Fruit fly (Drosophila melanogaster): ENCODE results near the gene Rlb1.

DNA sequence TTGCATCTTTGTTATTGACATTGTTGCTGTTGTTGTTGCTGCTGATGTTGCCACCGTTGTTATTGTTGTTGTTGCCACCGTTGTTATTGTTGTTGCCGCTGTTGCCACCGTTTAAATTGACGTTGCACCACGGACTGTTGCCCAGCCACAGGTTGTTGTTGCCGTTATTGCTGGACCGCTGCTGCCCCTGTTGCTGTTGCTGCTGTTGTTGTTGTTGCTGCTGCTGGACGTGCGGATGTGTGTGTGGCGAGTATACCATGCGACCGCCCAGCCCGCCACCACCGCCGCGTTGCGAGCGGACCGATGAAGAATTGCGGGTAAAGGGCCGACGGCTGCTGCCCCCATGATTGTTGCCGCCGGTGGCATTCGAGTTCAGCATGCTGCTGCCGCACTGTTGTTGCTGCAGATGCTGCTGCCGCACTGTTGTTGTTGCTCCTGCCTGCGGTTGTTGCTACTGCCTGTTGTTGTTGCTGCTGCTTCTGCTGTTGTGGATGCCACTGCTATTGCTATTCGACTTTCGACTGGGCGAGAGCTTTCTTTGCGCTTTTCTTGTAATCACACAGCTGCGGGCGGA lies 33.8 kb downstream of the Rlb1 start:
- TF ChIP-seq Sin3A (optimal IDR thresholded peaks at IDR 0.05) (no peak), h (optimal IDR thresholded peaks at IDR 0.05) (no peak)
